Fruit fly (Drosophila melanogaster): ENCODE data around the gene CG11262.

Gene CG11262

dm6 chr3L:13006490-13006889 is 11.6 kb downstream of the CG11262 start, which contains the start of gene CG11263 (continued):
- no peak for TF ChIP-seq CG6272 (GFP tag; IDR thresholded peaks at IDR 0.05)
- peak; percentile 46 for TF ChIP-seq NC2β (GFP tag; optimal IDR thresholded peaks at IDR 0.05)
- peak; percentile 55; the same call in 1 of the 2 replicates for TF ChIP-seq CG2129 (GFP tag; IDR thresholded peaks at IDR 0.05; ENCODE audit: partially characterized antibody)
- TF ChIP-seq CG12155 (GFP tag; optimal IDR thresholded peaks at IDR 0.05): peak; percentile 37
- TF ChIP-seq pnt (GFP tag; optimal IDR thresholded peaks at IDR 0.05): peak; percentile 12
- peak; percentile 20 for TF ChIP-seq CG4617 (GFP tag; optimal IDR thresholded peaks at IDR 0.05; ENCODE audit: borderline replicate concordance)
- no peak for TF ChIP-seq en (GFP tag; optimal IDR thresholded peaks at IDR 0.05)
- peak; percentile 21 for TF ChIP-seq tio (GFP tag; optimal IDR thresholded peaks at IDR 0.05)
- peak in 1 of 2 experiments; percentile 23 for TF ChIP-seq eve (GFP tag; optimal IDR thresholded peaks at IDR 0.05)
- TF ChIP-seq bcd (GFP tag; optimal IDR thresholded peaks at IDR 0.05): peak; percentile 39
- TF ChIP-seq Ets97D (GFP tag; optimal IDR thresholded peaks at IDR 0.05): peak; percentile 84
- peak; percentile 46 for TF ChIP-seq Sox102F (GFP tag; optimal IDR thresholded peaks at IDR 0.05)
- peak; percentile 37; the same call in 1 of the 3 replicates for TF ChIP-seq CG17361 (GFP tag; IDR thresholded peaks at IDR 0.05)
- peak; percentile 7 for TF ChIP-seq CG5245 (GFP tag; optimal IDR thresholded peaks at IDR 0.05)
- TF ChIP-seq CG31441 (GFP tag; IDR thresholded peaks at IDR 0.05): peak; percentile 44; the same call in 1 of the 2 replicates
- no peak for TF ChIP-seq sr (GFP tag; IDR thresholded peaks at IDR 0.05)
- peak; percentile 64; the same call in 1 of the 2 replicates for TF ChIP-seq MBD-R2 (GFP tag; IDR thresholded peaks at IDR 0.05)
- TF ChIP-seq Fer3 (tag; optimal IDR thresholded peaks at IDR 0.05): peak; percentile 17
- TF ChIP-seq CG11456 (GFP tag; IDR thresholded peaks at IDR 0.05): 0 out of 3 replicates have a peak, but pooled peaks have one; percentile 60
- TF ChIP-seq eyg (GFP tag; optimal IDR thresholded peaks at IDR 0.05): peak; percentile 22
- peak; percentile 6 for TF ChIP-seq Six4 (GFP tag; optimal IDR thresholded peaks at IDR 0.05)
- TF ChIP-seq Antp (GFP tag; optimal IDR thresholded peaks at IDR 0.05): peak; percentile 67
- TF ChIP-seq amos (GFP tag; IDR thresholded peaks at IDR 0.05; ENCODE audit: partially characterized antibody): peak; percentile 82
- TF ChIP-seq CG13424 (tag; optimal IDR thresholded peaks at IDR 0.05): no peak
- TF ChIP-seq jumu (GFP tag; optimal IDR thresholded peaks at IDR 0.05): peak; percentile 34
- peak; percentile 93 for TF ChIP-seq CG7963 (GFP tag; IDR thresholded peaks at IDR 0.05; ENCODE audit: partially characterized antibody)
- TF ChIP-seq E2f2 (GFP tag; IDR thresholded peaks at IDR 0.05): peak; percentile 75
- peak; percentile 7 for TF ChIP-seq CG16863 (GFP tag; optimal IDR thresholded peaks at IDR 0.05)
- peak; percentile 43 for TF ChIP-seq CG4820 (GFP tag; optimal IDR thresholded peaks at IDR 0.05)
- TF ChIP-seq CG13123 (GFP tag; optimal IDR thresholded peaks at IDR 0.05): no peak
- TF ChIP-seq unc-4 (GFP tag; IDR thresholded peaks at IDR 0.05; ENCODE audit: partially characterized antibody): peak; percentile 81
- TF ChIP-seq CG33213 (GFP tag; optimal IDR thresholded peaks at IDR 0.05): peak; percentile 82
- peak; percentile 73 for TF ChIP-seq Lhr (GFP tag; optimal IDR thresholded peaks at IDR 0.05)
- TF ChIP-seq Dad (GFP tag; optimal IDR thresholded peaks at IDR 0.05): peak; percentile 25
- TF ChIP-seq bbx (GFP tag; IDR thresholded peaks at IDR 0.05; ENCODE audit: partially characterized antibody): peak; percentile 84
- TF ChIP-seq p53 (GFP tag; optimal IDR thresholded peaks at IDR 0.05): peak; percentile 29
- peak; percentile 12 for TF ChIP-seq gcm2 (GFP tag; optimal IDR thresholded peaks at IDR 0.05)
- peak in 1 of 2 experiments; percentile 31 for TF ChIP-seq Pdp1 (GFP tag; optimal IDR thresholded peaks at IDR 0.05)
- TF ChIP-seq Aef1 (GFP tag; IDR thresholded peaks at IDR 0.05): peak; percentile 29; the same call in 1 of the 3 replicates
- TF ChIP-seq CG7786 (GFP tag; optimal IDR thresholded peaks at IDR 0.05): peak; percentile 66
- TF ChIP-seq chinmo (GFP tag; IDR thresholded peaks at IDR 0.05; ENCODE audit: partially characterized antibody): peak; percentile 77; the same call in 2 of the 4 replicates
- no peak for TF ChIP-seq CG7556 (GFP tag; optimal IDR thresholded peaks at IDR 0.05)
- TF ChIP-seq CG11398 (GFP tag; optimal IDR thresholded peaks at IDR 0.05): peak; percentile 14
- peak; percentile 97 for TF ChIP-seq stwl (tag; optimal IDR thresholded peaks at IDR 0.05)
- no peak for TF ChIP-seq CG31388 (GFP tag; optimal IDR thresholded peaks at IDR 0.05)

All from whole organism, embryonic.